Fruit fly (Drosophila melanogaster): Measurements from ENCODE around the gene CG7889.

DNA sequence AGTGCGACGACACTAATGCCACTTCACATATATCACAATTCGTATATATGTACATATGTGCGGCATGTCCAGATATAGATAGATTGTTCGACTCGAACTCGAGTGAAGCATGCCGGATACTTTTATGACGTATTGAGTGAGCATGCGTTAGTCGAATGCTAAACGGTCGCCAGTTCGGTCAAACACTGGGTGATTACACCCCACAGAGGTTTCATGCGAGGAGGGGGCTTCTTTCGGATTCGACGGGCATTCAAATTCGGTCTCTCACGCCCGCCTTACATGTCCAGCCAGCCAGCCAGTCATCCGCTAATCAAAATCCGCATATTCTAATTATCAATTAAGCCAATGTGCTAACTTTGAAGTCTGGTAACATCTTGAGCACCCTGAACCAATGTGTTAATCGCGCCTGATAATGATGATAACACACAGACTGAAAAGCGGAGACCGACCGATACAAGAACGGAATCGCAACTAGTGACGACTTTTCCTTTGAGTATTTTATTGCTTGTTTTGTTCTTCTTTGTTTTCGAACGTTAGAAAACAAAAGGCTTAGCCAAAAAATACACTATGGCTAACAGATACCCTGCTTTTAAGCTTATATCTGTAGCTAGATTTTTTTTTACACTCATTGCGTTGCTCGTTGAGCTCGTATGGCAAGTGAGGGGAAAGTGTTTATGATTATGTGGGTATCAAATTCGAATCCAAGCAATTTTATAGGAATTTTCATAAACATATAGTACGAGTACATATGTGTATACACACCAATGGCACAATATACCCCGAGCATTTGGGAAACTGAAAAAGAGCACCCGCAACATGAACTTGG is 48.6 kb downstream of the CG7889 start:
- TF ChIP-seq CG8478 (optimal IDR thresholded peaks at IDR 0.05) (no peak), pan (optimal IDR thresholded peaks at IDR 0.05) (no peak), psq (optimal IDR thresholded peaks at IDR 0.05) (no peak), Dll (optimal IDR thresholded peaks at IDR 0.05) (no peak)

Data from whole organism.